Fruit fly (Drosophila melanogaster) whole organism, prepupa: Measurements from ENCODE around the gene CG14154.

Experiments used
- CG10631 ChIP-seq: fragments of 200-800 bp; sonication (Bioruptor generic); optimal IDR thresholded peaks from 2 replicates; lab custom pipeline; 2016; ENCODE audit warnings: missing biosample characterization, missing genetic modification characterization
- CG6792 ChIP-seq: fragments of 200-800 bp; sonication (Bioruptor generic); optimal IDR thresholded peaks from 3 replicates; lab custom pipeline; 2016; ENCODE audit warnings: missing biosample characterization, missing genetic modification characterization
- CG8119 ChIP-seq: fragments of 200-800 bp; sonication (Bioruptor generic); IDR thresholded peaks from 3 replicates; pipeline ENCODE4 v1.3.6; 2022; ENCODE audit warnings: missing biosample characterization, missing genetic modification characterization
- Eip93F ChIP-seq: fragments of 200-800 bp; sonication (Bioruptor generic); optimal IDR thresholded peaks from 2 replicates; lab custom pipeline; 2016; ENCODE audit warnings: missing biosample characterization, mild to moderate bottlenecking, missing genetic modification characterization
- Met ChIP-seq: fragments of 200-800 bp; sonication (Bioruptor generic); optimal IDR thresholded peaks from 3 replicates; lab custom pipeline; 2016; ENCODE audit warnings: missing biosample characterization, missing genetic modification characterization
- OdsH ChIP-seq: fragments of 200-800 bp; sonication (Bioruptor generic); optimal IDR thresholded peaks from 3 replicates; lab custom pipeline; 2016; ENCODE audit warnings: missing biosample characterization, missing genetic modification characterization
- achi ChIP-seq: fragments of 200-800 bp; sonication (Bioruptor generic); optimal IDR thresholded peaks from 3 replicates; lab custom pipeline; 2016; ENCODE audit warnings: missing biosample characterization, missing genetic modification characterization
- dsx ChIP-seq: fragments of 200-800 bp; optimal IDR thresholded peaks from 3 replicates; lab custom pipeline; 2019; ENCODE audit warnings: missing biosample characterization, mild to moderate bottlenecking, missing genetic modification characterization, moderate library complexity; ENCODE audit not compliant: poor library complexity, severe bottlenecking
- spab ChIP-seq: fragments of 200-800 bp; sonication (Bioruptor generic); optimal IDR thresholded peaks from 2 replicates; lab custom pipeline; 2017; ENCODE audit warnings: missing biosample characterization, mild to moderate bottlenecking, missing genetic modification characterization, missing genetic modification reagents

dm6 chr3L:10630885-10631359 is 10.8 kb upstream of the CG14154 start, which contains the start of the genes CG42535, CG34001 and hay:
- no peak for TF ChIP-seq Eip93F (GFP tag; lab: Kevin White, UChicago)
- TF ChIP-seq spab (GFP tag; lab: Kevin White, UChicago): no peak
- TF ChIP-seq Met (GFP tag; lab: Kevin White, UChicago): no peak
- TF ChIP-seq achi (GFP tag; lab: Kevin White, UChicago): no peak
- no peak for TF ChIP-seq dsx (GFP tag; lab: Kevin White, UChicago)
- no peak for TF ChIP-seq CG10631 (GFP tag; lab: Kevin White, UChicago)
- TF ChIP-seq CG8119 (GFP tag; lab: Robert Waterston, UW): no peak
- no peak for TF ChIP-seq CG6792 (GFP tag; lab: Kevin White, UChicago)
- TF ChIP-seq OdsH: no peak
